Worm (Caenorhabditis elegans) whole organism, L4/young adult: ENCODE results near the gene R151.1.

Experiments
- W03F9.2 ChIP-seq: fragments of 150-350 bp; optimal IDR thresholded peaks from 2 replicates; lab custom pipeline; 2014; ENCODE audit warnings: missing biosample characterization, missing genetic modification characterization
- dao-5 ChIP-seq: sonication (generic microtip); optimal IDR thresholded peaks from 2 replicates; lab custom pipeline; 2016; ENCODE audit warnings: missing genotype, missing genetic modification characterization, moderate library complexity, missing compliant biosample characterization
- him-1 ChIP-seq: sonication (generic microtip); optimal IDR thresholded peaks from 2 replicates; lab custom pipeline; 2016; ENCODE audit warnings: missing genotype, missing genetic modification reagents, missing genetic modification characterization, missing compliant biosample characterization

Gene R151.1

ce11 chrIII:7247740-7248139, 31.4 kb downstream of the R151.1 start, which contains the start of gene zmp-6:
Gene zmp-6, minus strand, starts transcription at chrIII:7247840.
- TF ChIP-seq W03F9.2 (tag; lab: Kevin White, UChicago) (no peak), him-1 (tag; lab: Kevin White, UChicago) (no peak), dao-5 (no peak)

- TF ChIP-seq him-1 (tag; lab: Kevin White, UChicago) = no peak
- no peak for TF ChIP-seq W03F9.2 (tag; lab: Kevin White, UChicago)
- TF ChIP-seq dao-5 = no peak
These were observed 37.3 kb downstream of the R151.1 start for ce11 chrIII:7253669-7254068.

DNA sequence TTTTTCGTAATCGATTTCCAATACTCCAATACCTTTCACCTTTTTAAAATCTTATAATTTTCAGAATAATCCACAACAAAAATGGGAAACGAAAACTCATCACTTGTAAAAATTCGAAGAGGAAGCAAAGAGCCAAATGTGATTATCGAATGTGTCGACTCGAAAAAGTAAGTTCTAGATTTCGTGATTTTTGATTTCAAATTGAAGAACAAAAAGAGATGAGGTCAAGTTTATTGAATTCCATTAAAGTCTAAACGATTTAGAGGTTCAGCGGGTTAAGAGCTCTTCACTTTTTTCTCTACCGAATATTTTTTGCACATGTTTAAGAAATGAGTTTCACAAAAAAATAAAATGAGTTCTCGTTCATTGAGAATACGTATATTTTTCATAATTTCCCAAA, 42.6 kb downstream of the R151.1 start, which contains the start of gene B0361.4:
Gene B0361.4 (plus strand): TSS at position 61 of the 400 bp plus-strand sequence.
- TF ChIP-seq dao-5 (no peak), him-1 (tag; lab: Kevin White, UChicago) (no peak), W03F9.2 (tag; lab: Kevin White, UChicago) (no peak)

DNA sequence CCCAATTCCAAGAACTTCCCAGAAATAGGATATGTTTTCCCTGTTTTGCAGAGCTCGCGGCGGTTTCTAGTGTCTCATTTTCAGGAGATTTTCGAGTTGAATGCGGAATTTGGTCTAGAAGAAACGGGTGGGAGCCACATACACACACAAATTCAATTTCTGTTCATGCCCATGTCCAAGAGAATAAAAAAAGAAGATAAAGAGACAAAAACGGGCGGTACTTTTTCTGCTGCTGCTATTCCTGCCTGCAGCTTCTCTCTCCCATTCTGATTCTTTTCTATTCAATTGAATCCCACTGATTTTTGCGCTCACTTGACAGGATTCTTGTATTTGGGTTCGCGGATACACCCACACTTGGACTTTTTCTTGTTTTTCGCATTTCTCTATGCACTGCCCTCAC, 46.3 kb downstream of the R151.1 start:
- TF ChIP-seq dao-5 (no peak), him-1 (tag; lab: Kevin White, UChicago) (no peak), W03F9.2 (tag; lab: Kevin White, UChicago) (no peak)

DNA sequence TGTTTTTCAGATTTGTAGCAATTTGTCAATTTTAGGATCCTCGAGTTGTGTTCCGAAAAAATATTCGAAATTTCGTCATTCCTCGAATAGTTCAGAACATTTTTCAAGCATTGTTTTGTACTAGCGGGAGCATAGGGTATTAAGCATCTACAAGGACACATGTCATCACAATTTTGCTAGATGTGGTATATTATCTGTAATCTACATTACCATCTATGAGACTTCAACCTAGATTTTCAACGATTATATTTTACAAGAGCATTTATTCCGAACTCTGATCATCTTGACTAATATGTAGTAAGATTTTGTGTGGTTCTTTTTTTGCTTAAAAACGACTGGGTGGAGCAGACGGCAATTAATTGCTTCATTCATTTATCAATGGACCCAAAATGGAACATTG, 46.7 kb downstream of the R151.1 start:
- no peak for TF ChIP-seq him-1 (tag; lab: Kevin White, UChicago)
- no peak for TF ChIP-seq dao-5
- TF ChIP-seq W03F9.2 (tag; lab: Kevin White, UChicago) = no peak
